Worm (Caenorhabditis elegans) whole organism, L3 larva: ENCODE data around the gene npr-29.

ENCODE experiments used
- aly-2 ChIP-seq: fragments of 150-350 bp; optimal IDR thresholded peaks from 2 replicates; lab custom pipeline; 2014; ENCODE audit warnings: missing biosample characterization, missing genetic modification characterization
- ama-1 ChIP-seq: fragments of 150-350 bp; optimal IDR thresholded peaks from 2 replicates; lab custom pipeline; 2018
- ceh-82 ChIP-seq: fragments of 150-350 bp; optimal IDR thresholded peaks from 2 replicates; lab custom pipeline; 2014; ENCODE audit warnings: missing biosample characterization, missing genetic modification characterization
- egl-27 ChIP-seq: sonication (generic microtip); optimal IDR thresholded peaks from 4 replicates; lab custom pipeline; 2017; ENCODE audit warnings: missing biosample characterization, missing genetic modification reagents, missing genetic modification characterization
- elt-2 ChIP-seq: sonication (generic microtip); optimal IDR thresholded peaks from 2 replicates; lab custom pipeline; 2016; ENCODE audit warnings: missing genetic modification reagents, mild to moderate bottlenecking, missing genetic modification characterization, missing compliant biosample characterization
- fkh-10 ChIP-seq: sonication (generic microtip); optimal IDR thresholded peaks from 2 replicates; lab custom pipeline; 2017; ENCODE audit warnings: missing biosample characterization, missing genetic modification reagents, missing genetic modification characterization
- lin-39 ChIP-seq: fragments of 150-350 bp; optimal IDR thresholded peaks from 2 replicates; lab custom pipeline; 2018; ENCODE audit warnings: missing biosample characterization, missing genetic modification reagents, missing genetic modification characterization
- mdl-1 ChIP-seq: fragments of 150-350 bp; optimal IDR thresholded peaks from 2 replicates; lab custom pipeline; 2014; ENCODE audit warnings: missing biosample characterization, missing genetic modification characterization
- pha-4 ChIP-seq: fragments of 150-350 bp; optimal IDR thresholded peaks from 2 replicates; lab custom pipeline; 2014; ENCODE audit warnings: missing biosample characterization, missing genetic modification reagents, missing genetic modification characterization
- unc-62 ChIP-seq: fragments of 150-350 bp; sonication (generic microtip); optimal IDR thresholded peaks from 4 replicates; lab custom pipeline; 2014; ENCODE audit warnings: missing biosample characterization, missing genetic modification reagents, missing genetic modification characterization

ce11 chrIII:9161553-9161952, 53.7 kb downstream of the npr-29 start, which contains the start of gene ptr-9:
- TF ChIP-seq egl-27: no peak
- TF ChIP-seq lin-39 (tag; lab: Kevin White, UChicago): no peak
- TF ChIP-seq aly-2 (tag; lab: Kevin White, UChicago): no peak
- no peak for TF ChIP-seq ceh-82 (tag; lab: Kevin White, UChicago)
- no peak for TF ChIP-seq fkh-10
- TF ChIP-seq pha-4: no peak
- no peak for TF ChIP-seq unc-62
- no peak for TF ChIP-seq mdl-1 (tag; lab: Kevin White, UChicago)
- no peak for TF ChIP-seq elt-2 (tag; lab: Kevin White, UChicago)
- no peak for TF ChIP-seq ama-1 (lab: Kevin White, UChicago)
